Worm (Caenorhabditis elegans) whole organism, mixed stage, embryonic: ENCODE results near the gene abu-13.

Experiments used
- M03D4.4 ChIP-seq: sonication (generic microtip); optimal IDR thresholded peaks from 2 replicates; lab custom pipeline; 2017; ENCODE audit warnings: mild to moderate bottlenecking, missing genetic modification characterization, missing compliant biosample characterization
- bed-3 ChIP-seq: fragments of 200-800 bp; sonication (Bioruptor generic); optimal IDR thresholded peaks from 3 replicates; lab custom pipeline; 2018; ENCODE audit warnings: mild to moderate bottlenecking, missing genetic modification characterization, moderate library complexity, missing compliant biosample characterization
- blmp-1 ChIP-seq: fragments of 150-350 bp; optimal IDR thresholded peaks from 2 replicates; lab custom pipeline; 2014; ENCODE audit warnings: missing biosample characterization, missing genetic modification characterization
- ceh-39 ChIP-seq: fragments of 150-350 bp; optimal IDR thresholded peaks from 2 replicates; lab custom pipeline; 2014; ENCODE audit warnings: missing biosample characterization, missing genetic modification characterization
- ceh-43 ChIP-seq: fragments of 200-800 bp; sonication (Bioruptor generic); optimal IDR thresholded peaks from 2 replicates; lab custom pipeline; 2018; ENCODE audit warnings: mild to moderate bottlenecking, missing genetic modification characterization, moderate library complexity, missing compliant biosample characterization
- ceh-83 ChIP-seq: fragments of 200-800 bp; sonication (Bioruptor generic); optimal IDR thresholded peaks from 2 replicates; lab custom pipeline; 2018; ENCODE audit warnings: mild to moderate bottlenecking, missing genetic modification characterization, missing compliant biosample characterization
- ces-1 ChIP-seq: fragments of 150-350 bp; optimal IDR thresholded peaks from 2 replicates; lab custom pipeline; 2014; ENCODE audit warnings: missing biosample characterization, missing genetic modification reagents, missing genetic modification characterization
- cnd-1 ChIP-seq: fragments of 200-800 bp; sonication (Bioruptor generic); optimal IDR thresholded peaks from 2 replicates; lab custom pipeline; 2018; ENCODE audit warnings: mild to moderate bottlenecking, missing genetic modification characterization, missing compliant biosample characterization
- drap-1 ChIP-seq: fragments of 200-800 bp; sonication (Bioruptor generic); optimal IDR thresholded peaks from 3 replicates; lab custom pipeline; 2018; ENCODE audit warnings: mild to moderate bottlenecking, missing genetic modification characterization, missing compliant biosample characterization
- elt-1 ChIP-seq: sonication (generic microtip); optimal IDR thresholded peaks from 2 replicates; lab custom pipeline; 2017; ENCODE audit warnings: missing genetic modification characterization, mild to moderate bottlenecking, missing compliant biosample characterization, antibody characterized with exemption, moderate library complexity, borderline replicate concordance; ENCODE audit not compliant: insufficient read depth
- elt-3 ChIP-seq: fragments of 150-350 bp; optimal IDR thresholded peaks from 2 replicates; lab custom pipeline; 2014; ENCODE audit warnings: missing biosample characterization, missing genetic modification characterization
- flh-1 ChIP-seq: fragments of 200-800 bp; sonication (Bioruptor generic); optimal IDR thresholded peaks from 2 replicates; lab custom pipeline; 2018; ENCODE audit warnings: mild to moderate bottlenecking, missing genetic modification characterization, moderate library complexity, missing compliant biosample characterization
- ham-2 ChIP-seq: fragments of 200-800 bp; sonication (Bioruptor generic); optimal IDR thresholded peaks from 2 replicates; lab custom pipeline; 2018; ENCODE audit warnings: mild to moderate bottlenecking, missing genetic modification characterization, missing compliant biosample characterization
- hlh-1 ChIP-seq: fragments of 150-350 bp; optimal IDR thresholded peaks from 2 replicates; lab custom pipeline; 2014; ENCODE audit warnings: missing biosample characterization, missing genetic modification reagents, missing genetic modification characterization
- lin-13 ChIP-seq: fragments of 150-350 bp; optimal IDR thresholded peaks from 2 replicates; lab custom pipeline; 2014; ENCODE audit warnings: missing biosample characterization, missing genetic modification characterization
- lin-32 ChIP-seq: fragments of 200-800 bp; sonication (Bioruptor generic); optimal IDR thresholded peaks from 2 replicates; lab custom pipeline; 2018; ENCODE audit warnings: mild to moderate bottlenecking, missing genetic modification characterization, missing compliant biosample characterization
- lsy-2 ChIP-seq: fragments of 150-350 bp; optimal IDR thresholded peaks from 2 replicates; lab custom pipeline; 2014; ENCODE audit warnings: missing biosample characterization, missing genetic modification characterization
- mab-5 ChIP-seq: fragments of 150-350 bp; optimal IDR thresholded peaks from 2 replicates; lab custom pipeline; 2014; ENCODE audit warnings: missing biosample characterization, missing genetic modification characterization
- mep-1 ChIP-seq: fragments of 150-350 bp; optimal IDR thresholded peaks from 2 replicates; lab custom pipeline; 2017; ENCODE audit warnings: missing biosample characterization, missing genetic modification reagents, missing genetic modification characterization, inconsistent platforms
- mls-2 ChIP-seq: sonication (generic microtip); optimal IDR thresholded peaks from 2 replicates; lab custom pipeline; 2016; ENCODE audit warnings: mild to moderate bottlenecking, missing genetic modification characterization, moderate library complexity, missing compliant biosample characterization
- nhr-12 ChIP-seq: fragments of 150-350 bp; optimal IDR thresholded peaks from 2 replicates; lab custom pipeline; 2014; ENCODE audit warnings: missing biosample characterization, missing genetic modification characterization
- nhr-2 ChIP-seq: fragments of 150-350 bp; optimal IDR thresholded peaks from 2 replicates; lab custom pipeline; 2014; ENCODE audit warnings: missing biosample characterization, missing genetic modification characterization
- nhr-237 ChIP-seq: fragments of 150-350 bp; optimal IDR thresholded peaks from 2 replicates; lab custom pipeline; 2014; ENCODE audit warnings: missing biosample characterization, missing genetic modification characterization
- nhr-28 ChIP-seq: fragments of 150-350 bp; optimal IDR thresholded peaks from 2 replicates; lab custom pipeline; 2014; ENCODE audit warnings: missing biosample characterization, missing genetic modification characterization
- nhr-76 ChIP-seq: sonication (generic microtip); optimal IDR thresholded peaks from 2 replicates; lab custom pipeline; 2017; ENCODE audit warnings: missing biosample characterization, missing genetic modification characterization
- pha-4 ChIP-seq: fragments of 150-350 bp; optimal IDR thresholded peaks from 2 replicates; lab custom pipeline; 2018; ENCODE audit warnings: missing biosample characterization, missing genetic modification reagents, missing genetic modification characterization
- sem-2 ChIP-seq: fragments of 200-800 bp; sonication (Bioruptor generic); optimal IDR thresholded peaks from 2 replicates; lab custom pipeline; 2018; ENCODE audit warnings: mild to moderate bottlenecking, missing genetic modification characterization, missing compliant biosample characterization
- snpc-4 ChIP-seq: fragments of 150-350 bp; optimal IDR thresholded peaks from 2 replicates; lab custom pipeline; 2014; ENCODE audit warnings: missing biosample characterization, missing genetic modification characterization
- sptf-1 ChIP-seq: sonication (generic microtip); optimal IDR thresholded peaks from 2 replicates; lab custom pipeline; 2017; ENCODE audit warnings: mild to moderate bottlenecking, missing genetic modification characterization, moderate library complexity, missing compliant biosample characterization
- tbx-8 ChIP-seq: fragments of 200-800 bp; sonication (Bioruptor generic); optimal IDR thresholded peaks from 2 replicates; lab custom pipeline; 2018; ENCODE audit warnings: mild to moderate bottlenecking, missing genetic modification characterization, moderate library complexity, missing compliant biosample characterization
- unc-120 ChIP-seq: sonication (generic microtip); optimal IDR thresholded peaks from 2 replicates; lab custom pipeline; 2017; ENCODE audit warnings: missing genetic modification characterization, missing compliant biosample characterization; ENCODE audit not compliant: poor library complexity, severe bottlenecking
- unc-39 ChIP-seq: fragments of 150-350 bp; optimal IDR thresholded peaks from 2 replicates; lab custom pipeline; 2014; ENCODE audit warnings: missing biosample characterization, missing genetic modification characterization
- unc-62 ChIP-seq: fragments of 150-350 bp; optimal IDR thresholded peaks from 2 replicates; lab custom pipeline; 2014; ENCODE audit warnings: missing biosample characterization, missing genetic modification reagents, missing genetic modification characterization
- zip-8 ChIP-seq: fragments of 150-350 bp; optimal IDR thresholded peaks from 2 replicates; lab custom pipeline; 2014; ENCODE audit warnings: missing biosample characterization, missing genetic modification characterization
- ztf-11 ChIP-seq: fragments of 150-350 bp; optimal IDR thresholded peaks from 2 replicates; lab custom pipeline; 2014; ENCODE audit warnings: missing biosample characterization, missing genetic modification characterization

The abu-13 gene

ce11 chrIII:6989201-6989600 is 43.5 kb upstream of the abu-13 start:
- TF ChIP-seq mab-5 (tag; lab: Kevin White, UChicago) (no peak), ham-2 (GFP tag; lab: Kevin White, UChicago) (no peak), pha-4 (tag; lab: Kevin White, UChicago) (no peak), nhr-12 (no peak), sptf-1 (no peak), nhr-237 (tag; lab: Kevin White, UChicago) (no peak), unc-120 (tag; lab: Kevin White, UChicago) (no peak), ceh-39 (no peak), sem-2 (GFP tag; lab: Kevin White, UChicago) (no peak), unc-62 (no peak), nhr-76 (tag; lab: Kevin White, UChicago) (no peak), mls-2 (tag; lab: Kevin White, UChicago) (no peak), ceh-43 (GFP tag; lab: Kevin White, UChicago) (no peak), drap-1 (GFP tag; lab: Kevin White, UChicago) (no peak), unc-39 (tag; lab: Kevin White, UChicago) (no peak), ztf-11 (tag; lab: Kevin White, UChicago) (no peak), flh-1 (GFP tag; lab: Kevin White, UChicago) (no peak), lsy-2 (tag; lab: Kevin White, UChicago) (no peak), blmp-1 (tag; lab: Kevin White, UChicago) (no peak), nhr-28 (tag; lab: Kevin White, UChicago) (no peak)
- TF ChIP-seq, all 35 proteins: peak for 0

- no peak for TF ChIP-seq unc-39 (tag; lab: Kevin White, UChicago)
- TF ChIP-seq ces-1 (GFP tag; lab: Kevin White, UChicago) = no peak
- TF ChIP-seq unc-62 = peak; percentile 50
- peak; percentile 52 for TF ChIP-seq hlh-1
These were observed 42.4 kb upstream of the abu-13 start for ce11 chrIII:6988060-6988459.

- peak; percentile 35 for TF ChIP-seq lsy-2 (tag; lab: Kevin White, UChicago)
These were observed 36.4 kb upstream of the abu-13 start, which contains the start of gene F31E3.6 for ce11 chrIII:6981989-6982553. Gene F31E3.6 (plus strand): TSS chrIII:6982081.

- no peak for TF ChIP-seq cnd-1 (tag; lab: Kevin White, UChicago)
- no peak for TF ChIP-seq nhr-28 (tag; lab: Kevin White, UChicago)
- TF ChIP-seq lin-32 = no peak
- no peak for TF ChIP-seq nhr-2 (tag; lab: Kevin White, UChicago)
- no peak for TF ChIP-seq ztf-11 (tag; lab: Kevin White, UChicago)
- no peak for TF ChIP-seq lin-13
- no peak for TF ChIP-seq unc-39 (tag; lab: Kevin White, UChicago)
- no peak for TF ChIP-seq M03D4.4 (tag; lab: Kevin White, UChicago)
- no peak for TF ChIP-seq ceh-83 (GFP tag; lab: Kevin White, UChicago)
- no peak for TF ChIP-seq zip-8 (tag; lab: Kevin White, UChicago)
- no peak for TF ChIP-seq ham-2 (GFP tag; lab: Kevin White, UChicago)
- TF ChIP-seq sptf-1 = no peak
- TF ChIP-seq ceh-43 (GFP tag; lab: Kevin White, UChicago) = no peak
- TF ChIP-seq drap-1 (GFP tag; lab: Kevin White, UChicago) = no peak
- TF ChIP-seq, all 35 proteins: peak for 0
These were observed 33.9 kb upstream of the abu-13 start, which contains the start of gene ceh-20 for ce11 chrIII:6979584-6979983. Gene ceh-20 (plus strand): TSS chrIII:6979884.

- TF ChIP-seq zip-8 (tag; lab: Kevin White, UChicago) = no peak
- peak; percentile 22 for TF ChIP-seq elt-1
- no peak for TF ChIP-seq mab-5 (tag; lab: Kevin White, UChicago)
- peak; percentile 74 for TF ChIP-seq ham-2 (GFP tag; lab: Kevin White, UChicago)
- peak; percentile 66 for TF ChIP-seq ceh-39
- TF ChIP-seq lsy-2 (tag; lab: Kevin White, UChicago) = peak; percentile 55
- peak; percentile 13 for TF ChIP-seq drap-1 (GFP tag; lab: Kevin White, UChicago)
- TF ChIP-seq ceh-43 (GFP tag; lab: Kevin White, UChicago) = no peak
- TF ChIP-seq mls-2 (tag; lab: Kevin White, UChicago) = peak; percentile 55
- no peak for TF ChIP-seq nhr-28 (tag; lab: Kevin White, UChicago)
- peak; percentile 30 for TF ChIP-seq ztf-11 (tag; lab: Kevin White, UChicago)
- TF ChIP-seq flh-1 (GFP tag; lab: Kevin White, UChicago) = no peak
- no peak for TF ChIP-seq elt-3
- peak; percentile 3 for TF ChIP-seq tbx-8 (GFP tag; lab: Kevin White, UChicago)
- peak; percentile 58 for TF ChIP-seq lin-13
- peak; percentile 88 for TF ChIP-seq nhr-2 (tag; lab: Kevin White, UChicago)
- no peak for TF ChIP-seq nhr-237 (tag; lab: Kevin White, UChicago)
- TF ChIP-seq cnd-1 (tag; lab: Kevin White, UChicago) = peak; percentile 95
- no peak for TF ChIP-seq pha-4 (tag; lab: Kevin White, UChicago)
- peak; percentile 100 for TF ChIP-seq unc-62
- TF ChIP-seq bed-3 (GFP tag; lab: Kevin White, UChicago) = no peak
- peak; percentile 53 for TF ChIP-seq M03D4.4 (tag; lab: Kevin White, UChicago)
- peak; percentile 67 for TF ChIP-seq mep-1 (tag; lab: Kevin White, UChicago)
- TF ChIP-seq hlh-1 = peak; percentile 93
- TF ChIP-seq nhr-12 = no peak
- peak; percentile 81 for TF ChIP-seq lin-32
- no peak for TF ChIP-seq ceh-83 (GFP tag; lab: Kevin White, UChicago)
- TF ChIP-seq ces-1 (GFP tag; lab: Kevin White, UChicago) = no peak
- TF ChIP-seq sptf-1 = peak; percentile 53
- TF ChIP-seq sem-2 (GFP tag; lab: Kevin White, UChicago) = no peak
- TF ChIP-seq unc-120 (tag; lab: Kevin White, UChicago) = peak; percentile 76
- no peak for TF ChIP-seq snpc-4 (tag; lab: Kevin White, UChicago)
- TF ChIP-seq blmp-1 (tag; lab: Kevin White, UChicago) = no peak
- no peak for TF ChIP-seq nhr-76 (tag; lab: Kevin White, UChicago)
- TF ChIP-seq unc-39 (tag; lab: Kevin White, UChicago) = peak; percentile 2
These were observed 33.2 kb upstream of the abu-13 start for ce11 chrIII:6978875-6979274.
